Worm (Caenorhabditis elegans) whole organism, L3 larva: ENCODE results near the gene C18A3.3.

Experiments used
- ZK546.5 ChIP-seq: sonication (generic microtip); optimal IDR thresholded peaks from 2 replicates; lab custom pipeline; 2017; ENCODE audit warnings: missing biosample characterization, missing genetic modification characterization
- aly-2 ChIP-seq: fragments of 150-350 bp; optimal IDR thresholded peaks from 2 replicates; lab custom pipeline; 2014; ENCODE audit warnings: missing biosample characterization, missing genetic modification characterization
- ama-1 ChIP-seq: fragments of 150-350 bp; optimal IDR thresholded peaks from 2 replicates; lab custom pipeline; 2018
- ceh-16 ChIP-seq: sonication (generic microtip); optimal IDR thresholded peaks from 2 replicates; lab custom pipeline; 2017; ENCODE audit warnings: missing biosample characterization, missing genetic modification characterization
- ceh-28 ChIP-seq: fragments of 150-350 bp; optimal IDR thresholded peaks from 2 replicates; lab custom pipeline; 2014; ENCODE audit warnings: missing biosample characterization, missing genetic modification reagents, missing genetic modification characterization
- ceh-82 ChIP-seq: fragments of 150-350 bp; optimal IDR thresholded peaks from 2 replicates; lab custom pipeline; 2014; ENCODE audit warnings: missing biosample characterization, missing genetic modification characterization
- ceh-9 ChIP-seq: sonication (generic microtip); optimal IDR thresholded peaks from 2 replicates; lab custom pipeline; 2018; ENCODE audit warnings: missing biosample characterization, missing genetic modification characterization
- daf-12 ChIP-seq: fragments of 150-350 bp; optimal IDR thresholded peaks from 2 replicates; lab custom pipeline; 2014; ENCODE audit warnings: missing biosample characterization, missing genetic modification reagents, missing genetic modification characterization
- egl-27 ChIP-seq: sonication (generic microtip); optimal IDR thresholded peaks from 4 replicates; lab custom pipeline; 2017; ENCODE audit warnings: missing biosample characterization, missing genetic modification reagents, missing genetic modification characterization
- egl-5 ChIP-seq: fragments of 150-350 bp; optimal IDR thresholded peaks from 2 replicates; lab custom pipeline; 2017; ENCODE audit warnings: missing biosample characterization, missing genetic modification reagents, missing genetic modification characterization, inconsistent platforms
- elt-2 ChIP-seq: sonication (generic microtip); optimal IDR thresholded peaks from 2 replicates; lab custom pipeline; 2016; ENCODE audit warnings: missing genetic modification reagents, mild to moderate bottlenecking, missing genetic modification characterization, missing compliant biosample characterization
- elt-3 ChIP-seq, 3 experiments: fragments of 150-350 bp in 1 of 3; sonication (generic microtip) in 2 of 3; optimal IDR thresholded peaks; 2 replicates in 2 of 3; 4 replicates in 1 of 3; lab custom pipeline; 2014 to 2017; ENCODE audit warnings: missing biosample characterization in 3 of 3, missing genetic modification characterization in 3 of 3
- eor-1 ChIP-seq, 2 experiments: fragments of 150-350 bp; optimal IDR thresholded peaks; 2 replicates each; lab custom pipeline; 2014 to 2018; ENCODE audit warnings: missing biosample characterization in 2 of 2, missing genetic modification characterization in 2 of 2
- fkh-10 ChIP-seq: sonication (generic microtip); optimal IDR thresholded peaks from 2 replicates; lab custom pipeline; 2017; ENCODE audit warnings: missing biosample characterization, missing genetic modification reagents, missing genetic modification characterization
- fkh-2 ChIP-seq: fragments of 150-350 bp; optimal IDR thresholded peaks from 2 replicates; lab custom pipeline; 2014; ENCODE audit warnings: missing biosample characterization, missing genetic modification reagents, missing genetic modification characterization
- fos-1 ChIP-seq: fragments of 150-350 bp; optimal IDR thresholded peaks from 2 replicates; lab custom pipeline; 2014; ENCODE audit warnings: missing biosample characterization, missing genetic modification characterization
- hmg-11 ChIP-seq: sonication (generic microtip); optimal IDR thresholded peaks from 2 replicates; lab custom pipeline; 2016; ENCODE audit warnings: missing genetic modification characterization, missing compliant biosample characterization
- lin-15B ChIP-seq: fragments of 150-350 bp; optimal IDR thresholded peaks from 2 replicates; lab custom pipeline; 2014; ENCODE audit warnings: missing biosample characterization, missing genetic modification characterization
- lin-39 ChIP-seq: fragments of 150-350 bp; optimal IDR thresholded peaks from 2 replicates; lab custom pipeline; 2018; ENCODE audit warnings: missing biosample characterization, missing genetic modification reagents, missing genetic modification characterization
- lsy-12 ChIP-seq: sonication (generic microtip); optimal IDR thresholded peaks from 2 replicates; lab custom pipeline; 2016; ENCODE audit warnings: mild to moderate bottlenecking, missing genetic modification characterization, missing compliant biosample characterization
- mdl-1 ChIP-seq: fragments of 150-350 bp; optimal IDR thresholded peaks from 2 replicates; lab custom pipeline; 2014; ENCODE audit warnings: missing biosample characterization, missing genetic modification characterization
- mml-1 ChIP-seq: fragments of 150-350 bp; sonication (generic microtip); optimal IDR thresholded peaks from 3 replicates; lab custom pipeline; 2014; ENCODE audit warnings: missing biosample characterization, missing genetic modification characterization
- nfya-1 ChIP-seq: sonication (generic microtip); optimal IDR thresholded peaks from 2 replicates; lab custom pipeline; 2017; ENCODE audit warnings: missing genetic modification characterization, mild to moderate bottlenecking, missing compliant biosample characterization, antibody characterized with exemption, moderate library complexity; ENCODE audit not compliant: insufficient read depth
- nhr-11 ChIP-seq: fragments of 150-350 bp; optimal IDR thresholded peaks from 2 replicates; lab custom pipeline; 2014; ENCODE audit warnings: missing biosample characterization, missing genetic modification characterization
- nhr-12 ChIP-seq: fragments of 150-350 bp; optimal IDR thresholded peaks from 2 replicates; lab custom pipeline; 2014; ENCODE audit warnings: missing biosample characterization, missing genetic modification characterization
- nhr-25 ChIP-seq: sonication (generic microtip); optimal IDR thresholded peaks from 2 replicates; lab custom pipeline; 2017; ENCODE audit warnings: missing biosample characterization, missing genetic modification characterization
- nhr-28 ChIP-seq: fragments of 150-350 bp; optimal IDR thresholded peaks from 2 replicates; lab custom pipeline; 2014; ENCODE audit warnings: missing biosample characterization, missing genetic modification characterization
- nhr-43 ChIP-seq: sonication (generic microtip); optimal IDR thresholded peaks from 2 replicates; lab custom pipeline; 2016; ENCODE audit warnings: mild to moderate bottlenecking, missing genetic modification characterization, missing compliant biosample characterization; ENCODE audit not compliant: poor library complexity, severe bottlenecking
- nhr-67 ChIP-seq: fragments of 150-350 bp; optimal IDR thresholded peaks from 2 replicates; lab custom pipeline; 2014; ENCODE audit warnings: missing biosample characterization, missing genetic modification characterization
- nhr-76 ChIP-seq: fragments of 150-350 bp; sonication (generic microtip); optimal IDR thresholded peaks from 5 replicates; lab custom pipeline; 2014; ENCODE audit warnings: missing biosample characterization, missing genetic modification characterization
- pha-4 ChIP-seq: fragments of 150-350 bp; optimal IDR thresholded peaks from 2 replicates; lab custom pipeline; 2014; ENCODE audit warnings: missing biosample characterization, missing genetic modification reagents, missing genetic modification characterization
- pqm-1 ChIP-seq: fragments of 150-350 bp; optimal IDR thresholded peaks from 2 replicates; lab custom pipeline; 2017; ENCODE audit warnings: missing biosample characterization, missing genetic modification characterization, inconsistent platforms
- sea-2 ChIP-seq: fragments of 150-350 bp; sonication (generic microtip); optimal IDR thresholded peaks from 4 replicates; lab custom pipeline; 2014; ENCODE audit warnings: missing biosample characterization, missing genetic modification reagents, missing genetic modification characterization
- skn-1 ChIP-seq: fragments of 150-350 bp; optimal IDR thresholded peaks from 2 replicates; lab custom pipeline; 2014; ENCODE audit warnings: missing biosample characterization, missing genetic modification characterization
- snpc-4 ChIP-seq: fragments of 150-350 bp; optimal IDR thresholded peaks from 2 replicates; lab custom pipeline; 2014; ENCODE audit warnings: missing biosample characterization, missing genetic modification characterization
- tbx-2 ChIP-seq: sonication (generic microtip); optimal IDR thresholded peaks from 2 replicates; lab custom pipeline; 2016; ENCODE audit warnings: mild to moderate bottlenecking, missing genetic modification characterization, missing compliant biosample characterization
- unc-39 ChIP-seq: sonication (generic microtip); optimal IDR thresholded peaks from 4 replicates; lab custom pipeline; 2017; ENCODE audit warnings: missing biosample characterization, missing genetic modification characterization
- unc-62 ChIP-seq: fragments of 150-350 bp; sonication (generic microtip); optimal IDR thresholded peaks from 4 replicates; lab custom pipeline; 2014; ENCODE audit warnings: missing biosample characterization, missing genetic modification reagents, missing genetic modification characterization
- zag-1 ChIP-seq: fragments of 150-350 bp; optimal IDR thresholded peaks from 2 replicates; lab custom pipeline; 2014; ENCODE audit warnings: missing biosample characterization, missing genetic modification characterization
- ztf-11 ChIP-seq: fragments of 150-350 bp; optimal IDR thresholded peaks from 2 replicates; lab custom pipeline; 2014; ENCODE audit warnings: missing biosample characterization, missing genetic modification characterization
- ztf-4 ChIP-seq: fragments of 150-350 bp; optimal IDR thresholded peaks from 2 replicates; lab custom pipeline; 2014; ENCODE audit warnings: missing biosample characterization, missing genetic modification characterization

Gene C18A3.3

DNA sequence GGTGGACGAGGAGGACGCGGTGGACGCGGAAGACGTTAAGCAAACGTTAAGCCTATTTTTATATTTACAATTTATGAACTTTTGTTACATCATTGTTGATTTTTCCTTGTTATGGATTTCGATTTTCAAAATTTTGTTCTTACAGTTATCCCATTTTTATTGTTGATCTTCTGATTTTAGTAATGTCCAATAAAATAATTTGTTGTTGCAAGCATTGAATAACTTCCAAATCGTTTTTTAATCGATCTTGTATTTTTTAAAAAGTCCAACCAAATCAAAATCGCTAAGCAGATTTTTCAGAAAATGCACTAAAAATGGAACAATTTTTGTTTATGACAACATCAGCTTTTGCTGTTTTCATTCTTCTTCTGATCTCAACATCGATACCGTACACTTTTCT lies 1.7 kb downstream of the C18A3.3 start, which contains the start of gene zipt-3:
TSS of gene zipt-3 (plus strand) at position 301 of the 400 bp plus-strand sequence.
- TF ChIP-seq ztf-11 (tag; lab: Kevin White, UChicago) (no peak), fkh-10 (GFP tag; lab: Kevin White, UChicago) (no peak), mml-1 (tag; lab: Kevin White, UChicago) (no peak), daf-12 (no peak)

DNA sequence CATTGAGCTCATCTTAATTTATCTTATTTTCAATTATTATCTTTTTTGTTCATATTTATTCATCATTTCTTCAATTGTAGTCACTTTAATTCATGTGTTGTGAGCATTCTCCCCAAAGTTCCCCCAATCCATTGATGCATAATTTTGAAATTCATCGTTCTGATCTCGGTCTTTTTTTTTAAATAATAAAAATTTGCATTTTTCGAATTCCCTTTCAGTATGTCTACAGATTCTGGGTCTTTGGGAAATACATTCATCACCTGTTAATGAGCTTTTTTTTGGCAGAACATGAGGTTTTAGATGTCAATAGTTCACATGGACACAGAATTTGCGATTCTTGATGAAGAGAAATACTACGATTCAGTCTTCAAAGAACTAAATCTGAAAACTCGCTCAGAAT lies 3.7 kb downstream of the C18A3.3 start, which contains the start of gene damt-1:
TSS of gene damt-1 (plus strand) at position 301 of the 400 bp plus-strand sequence.
- TF ChIP-seq mdl-1 (tag; lab: Kevin White, UChicago), result no peak
- no peak for TF ChIP-seq egl-5 (tag; lab: Kevin White, UChicago)
- no peak for TF ChIP-seq unc-62 (GFP tag; lab: Kevin White, UChicago)
- no peak for TF ChIP-seq nhr-67 (tag; lab: Kevin White, UChicago)
- no peak for TF ChIP-seq nhr-28 (tag; lab: Kevin White, UChicago)
- no peak for TF ChIP-seq ztf-11 (tag; lab: Kevin White, UChicago)
- no peak for TF ChIP-seq ama-1
- TF ChIP-seq pqm-1 (tag; lab: Kevin White, UChicago), result no peak
- TF ChIP-seq fkh-2 (tag; lab: Kevin White, UChicago), result no peak
- no peak for TF ChIP-seq nhr-76 (tag; lab: Kevin White, UChicago)

DNA sequence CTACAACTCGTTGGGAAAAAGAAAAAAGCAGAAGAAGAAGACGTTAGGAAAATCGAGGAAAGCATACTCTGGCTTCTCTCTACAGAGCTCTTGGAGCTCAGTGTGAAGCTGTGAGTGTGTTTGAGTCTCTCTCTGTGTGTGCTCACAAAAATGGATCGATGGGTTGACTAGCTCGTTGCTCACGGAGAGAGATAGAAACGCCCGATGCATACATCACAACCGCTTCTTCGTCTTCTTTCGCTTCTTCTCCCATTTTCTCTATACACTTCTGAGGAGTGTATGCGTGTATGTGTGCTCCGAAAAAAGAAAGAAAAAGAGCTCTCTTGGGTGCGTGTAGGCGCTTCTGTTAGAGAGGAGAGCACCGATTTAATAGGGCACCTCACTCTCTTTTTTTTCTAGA lies 9.0 kb downstream of the C18A3.3 start:
- no peak for TF ChIP-seq egl-5 (tag; lab: Kevin White, UChicago)
- peak; percentile 94 for TF ChIP-seq lin-39 (tag; lab: Kevin White, UChicago)
- peak; percentile 80 for TF ChIP-seq nfya-1
- no peak for TF ChIP-seq aly-2
- no peak for TF ChIP-seq elt-3 (tag; optimal IDR thresholded peaks at IDR 0.05; lab: Kevin White, UChicago)
- no peak for TF ChIP-seq ceh-28 (tag; lab: Kevin White, UChicago)
- no peak for TF ChIP-seq nhr-12 (tag; lab: Kevin White, UChicago)
- TF ChIP-seq nhr-76 (tag; lab: Kevin White, UChicago), result no peak
- no peak for TF ChIP-seq sea-2 (GFP tag; lab: Kevin White, UChicago)
- TF ChIP-seq ztf-11 (tag; lab: Kevin White, UChicago), result no peak
- TF ChIP-seq zag-1, result peak; percentile 46
- TF ChIP-seq ama-1, result no peak
- TF ChIP-seq elt-2 (tag; lab: Kevin White, UChicago), result no peak
- TF ChIP-seq ceh-82 (tag; lab: Kevin White, UChicago), result no peak
- no peak for TF ChIP-seq nhr-25
- no peak for TF ChIP-seq eor-1 (tag; optimal IDR thresholded peaks at IDR 0.05; lab: Kevin White, UChicago)
- no peak for TF ChIP-seq nhr-43 (tag; lab: Kevin White, UChicago)
- TF ChIP-seq ceh-16 (tag; lab: Kevin White, UChicago), result no peak
- TF ChIP-seq unc-62 (GFP tag; lab: Kevin White, UChicago), result no peak
- TF ChIP-seq nhr-11, result peak; percentile 6
- TF ChIP-seq skn-1 (tag; lab: Kevin White, UChicago), result no peak
- TF ChIP-seq lsy-12, result no peak
- no peak for TF ChIP-seq egl-27 (tag; lab: Kevin White, UChicago)
- TF ChIP-seq lin-15B (tag; lab: Kevin White, UChicago), result peak; percentile 71
- TF ChIP-seq fos-1 (tag; lab: Kevin White, UChicago), result no peak
- TF ChIP-seq mdl-1 (tag; lab: Kevin White, UChicago), result no peak
- TF ChIP-seq tbx-2, result peak; percentile 42
- peak; percentile 66 for TF ChIP-seq hmg-11 (tag; lab: Kevin White, UChicago)
- no peak for TF ChIP-seq fkh-2 (tag; lab: Kevin White, UChicago)
- peak; percentile 73 for TF ChIP-seq snpc-4 (tag; lab: Kevin White, UChicago)
- no peak for TF ChIP-seq ZK546.5 (tag; lab: Kevin White, UChicago)
- no peak for TF ChIP-seq ztf-4 (tag; lab: Kevin White, UChicago)
- no peak for TF ChIP-seq pha-4 (tag; lab: Kevin White, UChicago)
- TF ChIP-seq ceh-9 (tag; lab: Kevin White, UChicago), result no peak
- TF ChIP-seq unc-39 (tag; lab: Kevin White, UChicago), result no peak
- peak; percentile 89 for TF ChIP-seq fkh-10 (GFP tag; lab: Kevin White, UChicago)
- TF ChIP-seq mml-1 (tag; lab: Kevin White, UChicago), result no peak
- TF ChIP-seq daf-12, result no peak
